Fruit fly (Drosophila melanogaster) whole organism, prepupa: ENCODE measurements around the gene CG42525.
A peak's percentile ranks its signal among the peaks of the same experiment; 100 is the strongest.

ENCODE experiments used
- Blimp-1 ChIP-seq: fragments of 200-800 bp; sonication (Bioruptor generic); optimal IDR thresholded peaks from 3 replicates; lab custom pipeline; 2017; ENCODE audit warnings: missing biosample characterization, missing genetic modification characterization, mild to moderate bottlenecking, moderate library complexity, missing genetic modification reagents
- CG10669 ChIP-seq: fragments of 200-800 bp; sonication (Bioruptor generic); optimal IDR thresholded peaks from 3 replicates; lab custom pipeline; 2018; ENCODE audit warnings: missing biosample characterization, mild to moderate bottlenecking, missing genetic modification characterization, moderate library complexity
- CG11294 ChIP-seq: fragments of 200-800 bp; sonication (Bioruptor generic); IDR thresholded peaks from 2 replicates; pipeline ENCODE4 v1.3.6; 2022; ENCODE audit warnings: missing biosample characterization, missing genetic modification characterization
- CG11762 ChIP-seq: fragments of 200-800 bp; sonication (Bioruptor generic); optimal IDR thresholded peaks from 3 replicates; lab custom pipeline; 2016; ENCODE audit warnings: missing biosample characterization, missing genetic modification characterization; ENCODE audit not compliant: insufficient read depth
- CG11902 ChIP-seq: fragments of 200-800 bp; sonication (Bioruptor generic); optimal IDR thresholded peaks from 3 replicates; lab custom pipeline; 2016; ENCODE audit warnings: missing biosample characterization, missing genetic modification characterization
- CG15336 ChIP-seq: fragments of 200-800 bp; sonication (Bioruptor generic); IDR thresholded peaks from 2 replicates; pipeline ENCODE4 v1.3.6; 2022; ENCODE audit warnings: missing biosample characterization, missing genetic modification characterization
- CG3032 ChIP-seq: fragments of 200-800 bp; optimal IDR thresholded peaks from 2 replicates; lab custom pipeline; 2019; ENCODE audit warnings: missing biosample characterization, mild to moderate bottlenecking, missing genetic modification characterization, moderate library complexity
- CG31627 ChIP-seq: fragments of 200-800 bp; sonication (Bioruptor generic); optimal IDR thresholded peaks from 3 replicates; lab custom pipeline; 2016; ENCODE audit warnings: missing biosample characterization, missing genetic modification characterization
- CG32006 ChIP-seq: fragments of 200-800 bp; sonication (Bioruptor generic); optimal IDR thresholded peaks from 3 replicates; lab custom pipeline; 2017; ENCODE audit warnings: missing biosample characterization, mild to moderate bottlenecking, missing genetic modification characterization
- CG34406 ChIP-seq: fragments of 200-800 bp; sonication (Bioruptor generic); optimal IDR thresholded peaks from 3 replicates; lab custom pipeline; 2016; ENCODE audit warnings: missing biosample characterization, missing genetic modification characterization
- CG3919 ChIP-seq: fragments of 200-800 bp; sonication (Bioruptor generic); optimal IDR thresholded peaks from 3 replicates; lab custom pipeline; 2016; ENCODE audit warnings: missing biosample characterization, missing genetic modification characterization
- CG4318 ChIP-seq: fragments of 200-800 bp; sonication (Bioruptor generic); optimal IDR thresholded peaks from 3 replicates; lab custom pipeline; 2017; ENCODE audit warnings: missing biosample characterization, mild to moderate bottlenecking, missing genetic modification characterization
- CG6163 ChIP-seq: fragments of 200-800 bp; sonication (Bioruptor generic); IDR thresholded peaks from 3 replicates; pipeline ENCODE4 v1.3.6; 2022; ENCODE audit warnings: missing biosample characterization, missing genetic modification characterization
- CG6276 ChIP-seq: fragments of 200-800 bp; sonication (Bioruptor generic); optimal IDR thresholded peaks from 2 replicates; lab custom pipeline; 2017; ENCODE audit warnings: missing biosample characterization, mild to moderate bottlenecking, missing genetic modification characterization
- CG6808 ChIP-seq: fragments of 200-800 bp; sonication (Bioruptor generic); optimal IDR thresholded peaks from 3 replicates; lab custom pipeline; 2017; ENCODE audit warnings: missing biosample characterization, missing genetic modification characterization, mild to moderate bottlenecking, moderate library complexity, missing genetic modification reagents
- CG8119 ChIP-seq: fragments of 200-800 bp; sonication (Bioruptor generic); IDR thresholded peaks from 3 replicates; pipeline ENCODE4 v1.3.6; 2022; ENCODE audit warnings: missing biosample characterization, missing genetic modification characterization
- CG8319 ChIP-seq: fragments of 200-800 bp; sonication (Bioruptor generic); optimal IDR thresholded peaks from 3 replicates; lab custom pipeline; 2016; ENCODE audit warnings: missing biosample characterization, missing genetic modification characterization
- CG8632 ChIP-seq: fragments of 200-800 bp; sonication (Bioruptor generic); optimal IDR thresholded peaks from 3 replicates; lab custom pipeline; 2016; ENCODE audit warnings: missing biosample characterization, missing genetic modification characterization
- CG9139 ChIP-seq: fragments of 200-800 bp; sonication (Bioruptor generic); optimal IDR thresholded peaks from 3 replicates; lab custom pipeline; 2017; ENCODE audit warnings: missing biosample characterization, mild to moderate bottlenecking, missing genetic modification characterization
- Eip75B ChIP-seq: fragments of 200-800 bp; sonication (Bioruptor generic); optimal IDR thresholded peaks from 3 replicates; lab custom pipeline; 2016; ENCODE audit warnings: missing biosample characterization, missing genetic modification characterization
- Eip78C ChIP-seq: fragments of 200-800 bp; sonication (Bioruptor generic); peaks from one replicate; lab custom pipeline; 2016; ENCODE audit warnings: missing biosample characterization, missing genetic modification characterization
- Eip93F ChIP-seq: fragments of 200-800 bp; sonication (Bioruptor generic); optimal IDR thresholded peaks from 2 replicates; lab custom pipeline; 2016; ENCODE audit warnings: missing biosample characterization, mild to moderate bottlenecking, missing genetic modification characterization
- Ets96B ChIP-seq: fragments of 200-800 bp; optimal IDR thresholded peaks from 2 replicates; lab custom pipeline; 2019; ENCODE audit warnings: missing biosample characterization, mild to moderate bottlenecking, missing genetic modification characterization, moderate library complexity
- Gug ChIP-seq: fragments of 200-800 bp; sonication (Bioruptor generic); IDR thresholded peaks from 2 replicates; pipeline ENCODE4 v1.3.6; 2022; ENCODE audit warnings: missing biosample characterization, missing genetic modification characterization
- Hr38 ChIP-seq: sonication (Bioruptor generic); optimal IDR thresholded peaks from 2 replicates; lab custom pipeline; 2016; ENCODE audit warnings: missing biosample characterization, missing genetic modification characterization
- Hr4 ChIP-seq: fragments of 200-800 bp; sonication (Bioruptor generic); optimal IDR thresholded peaks from 3 replicates; lab custom pipeline; 2016; ENCODE audit warnings: missing biosample characterization, missing genetic modification characterization
- Met ChIP-seq: fragments of 200-800 bp; sonication (Bioruptor generic); optimal IDR thresholded peaks from 3 replicates; lab custom pipeline; 2016; ENCODE audit warnings: missing biosample characterization, missing genetic modification characterization
- Sox102F ChIP-seq: fragments of 200-800 bp; sonication (Bioruptor generic); optimal IDR thresholded peaks from 2 replicates; lab custom pipeline; 2016; ENCODE audit warnings: missing biosample characterization, mild to moderate bottlenecking, missing genetic modification characterization
- Sox14 ChIP-seq: fragments of 200-800 bp; sonication (Bioruptor generic); optimal IDR thresholded peaks from 3 replicates; lab custom pipeline; 2016; ENCODE audit warnings: missing biosample characterization, missing genetic modification characterization
- achi ChIP-seq: fragments of 200-800 bp; sonication (Bioruptor generic); optimal IDR thresholded peaks from 3 replicates; lab custom pipeline; 2016; ENCODE audit warnings: missing biosample characterization, missing genetic modification characterization
- acj6 ChIP-seq: fragments of 200-800 bp; sonication (Bioruptor generic); optimal IDR thresholded peaks from 3 replicates; lab custom pipeline; 2016; ENCODE audit warnings: missing biosample characterization, missing genetic modification characterization
- cyc ChIP-seq: fragments of 200-800 bp; sonication (Bioruptor generic); optimal IDR thresholded peaks from 3 replicates; lab custom pipeline; 2016; ENCODE audit warnings: missing biosample characterization, missing genetic modification characterization
- dac ChIP-seq: fragments of 200-800 bp; sonication (Bioruptor generic); optimal IDR thresholded peaks from 2 replicates; lab custom pipeline; 2017; ENCODE audit warnings: missing biosample characterization, mild to moderate bottlenecking, missing genetic modification characterization
- dsx ChIP-seq: fragments of 200-800 bp; optimal IDR thresholded peaks from 3 replicates; lab custom pipeline; 2019; ENCODE audit warnings: missing biosample characterization, mild to moderate bottlenecking, missing genetic modification characterization, moderate library complexity; ENCODE audit not compliant: poor library complexity, severe bottlenecking
- eg ChIP-seq: fragments of 200-800 bp; sonication (Bioruptor generic); IDR thresholded peaks from 3 replicates; pipeline ENCODE4 v1.3.6; 2022; ENCODE audit warnings: missing biosample characterization, missing genetic modification characterization
- esn ChIP-seq: fragments of 200-800 bp; sonication (Bioruptor generic); optimal IDR thresholded peaks from 2 replicates; lab custom pipeline; 2016; ENCODE audit warnings: missing biosample characterization, mild to moderate bottlenecking, missing genetic modification characterization, moderate library complexity
- fd59A ChIP-seq: fragments of 200-800 bp; sonication (Bioruptor generic); optimal IDR thresholded peaks from 2 replicates; lab custom pipeline; 2017; ENCODE audit warnings: missing biosample characterization, mild to moderate bottlenecking, missing genetic modification characterization, missing genetic modification reagents
- fd85E ChIP-seq: fragments of 200-800 bp; sonication (Bioruptor generic); optimal IDR thresholded peaks from 3 replicates; lab custom pipeline; 2016; ENCODE audit warnings: missing biosample characterization, missing genetic modification characterization
- lz ChIP-seq: fragments of 200-800 bp; sonication (Bioruptor generic); optimal IDR thresholded peaks from 3 replicates; lab custom pipeline; 2016; ENCODE audit warnings: missing biosample characterization, missing genetic modification characterization
- net ChIP-seq: fragments of 200-800 bp; sonication (Bioruptor generic); optimal IDR thresholded peaks from 3 replicates; lab custom pipeline; 2016; ENCODE audit warnings: missing biosample characterization, missing genetic modification characterization
- pdm3 ChIP-seq: fragments of 200-800 bp; sonication (Bioruptor generic); optimal IDR thresholded peaks from 3 replicates; lab custom pipeline; 2016; ENCODE audit warnings: missing biosample characterization, missing genetic modification characterization
- salr ChIP-seq, 2 experiments: fragments of 200-800 bp; sonication (Bioruptor generic); optimal IDR thresholded peaks; 3 replicates each; lab custom pipeline; 2016 to 2018; ENCODE audit warnings: missing biosample characterization in 2 of 2, missing genetic modification characterization in 2 of 2, mild to moderate bottlenecking in 1 of 2
- ss ChIP-seq, 2 experiments: fragments of 200-800 bp; sonication (Bioruptor generic); optimal IDR thresholded peaks; 2 replicates in 1 of 2; 3 replicates in 1 of 2; lab custom pipeline; 2017 to 2018; ENCODE audit warnings: mild to moderate bottlenecking in 2 of 2, missing biosample characterization in 2 of 2, missing genetic modification characterization in 2 of 2, moderate library complexity in 1 of 2
- svp ChIP-seq: fragments of 200-800 bp; sonication (Bioruptor generic); peaks from one replicate; lab custom pipeline; 2016; ENCODE audit warnings: missing biosample characterization, missing genetic modification characterization
- topi ChIP-seq: fragments of 200-800 bp; sonication (Bioruptor generic); optimal IDR thresholded peaks from 3 replicates; lab custom pipeline; 2016; ENCODE audit warnings: missing biosample characterization, missing genetic modification characterization
- vri ChIP-seq: fragments of 200-800 bp; sonication (Bioruptor generic); optimal IDR thresholded peaks from 3 replicates; lab custom pipeline; 2016; ENCODE audit warnings: missing biosample characterization, mild to moderate bottlenecking, missing genetic modification characterization

Gene CG42525

DNA sequence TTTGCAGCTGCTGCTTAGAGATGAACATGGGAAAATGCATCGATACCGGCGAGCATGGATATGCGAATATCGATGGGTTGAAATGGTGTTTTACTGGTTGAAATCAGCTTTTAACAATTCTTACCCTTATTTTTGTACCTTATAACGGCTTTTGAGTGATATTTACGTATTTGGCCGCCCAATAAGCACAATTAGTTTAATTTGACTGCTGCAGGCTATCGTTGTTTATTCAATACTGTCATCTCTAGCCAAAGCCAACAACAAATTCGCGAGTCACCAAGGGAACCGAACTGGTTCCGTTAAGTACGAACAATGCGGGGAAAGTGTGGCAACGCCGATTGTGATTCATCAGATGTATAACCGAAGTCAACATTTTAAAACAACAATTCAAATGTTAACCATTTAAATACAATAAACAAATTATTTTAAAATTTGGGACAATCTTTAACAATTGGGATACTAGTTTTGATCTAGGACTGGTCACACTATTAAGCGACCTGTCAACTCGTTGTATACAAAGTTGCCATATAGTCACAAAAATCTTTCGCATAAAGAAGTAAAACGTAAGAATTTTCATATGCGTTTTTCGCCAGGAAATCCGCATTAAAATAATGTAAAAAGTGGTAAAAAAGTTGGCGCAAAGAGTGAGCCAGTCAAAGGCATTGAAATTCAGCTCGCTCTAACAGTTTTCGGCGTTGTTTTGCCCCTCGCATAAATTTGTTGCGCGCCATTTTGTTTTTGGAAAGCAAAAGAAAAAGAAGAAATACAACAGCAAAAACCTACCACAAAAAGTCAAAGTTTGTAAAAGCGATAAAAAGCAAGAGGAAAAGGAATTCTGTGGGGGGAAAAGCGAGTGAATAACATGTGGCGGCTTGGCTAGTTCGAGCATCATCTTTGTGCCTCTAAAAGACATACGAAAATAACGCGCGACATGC, 41.2 kb downstream of the CG42525 start, which contains the start of the genes Usp5 and BtbVII (continued):
- TF ChIP-seq CG6808 (GFP tag; lab: Kevin White, UChicago) = peak; percentile 55
- peak; percentile 43 for TF ChIP-seq CG3919 (GFP tag; lab: Kevin White, UChicago)
- TF ChIP-seq CG10669 (GFP tag; lab: Kevin White, UChicago) = no peak
- no peak for TF ChIP-seq CG4318
- peak; percentile 19 for TF ChIP-seq vri (GFP tag; lab: Kevin White, UChicago)
- TF ChIP-seq net = peak; percentile 51
- TF ChIP-seq fd59A (GFP tag; lab: Kevin White, UChicago) = peak; percentile 20
- TF ChIP-seq CG6163 (GFP tag; lab: Robert Waterston, UW) = no peak
- TF ChIP-seq CG31627 (GFP tag; lab: Kevin White, UChicago) = peak; percentile 72
- no peak for TF ChIP-seq CG11762 (GFP tag; lab: Kevin White, UChicago)

DNA sequence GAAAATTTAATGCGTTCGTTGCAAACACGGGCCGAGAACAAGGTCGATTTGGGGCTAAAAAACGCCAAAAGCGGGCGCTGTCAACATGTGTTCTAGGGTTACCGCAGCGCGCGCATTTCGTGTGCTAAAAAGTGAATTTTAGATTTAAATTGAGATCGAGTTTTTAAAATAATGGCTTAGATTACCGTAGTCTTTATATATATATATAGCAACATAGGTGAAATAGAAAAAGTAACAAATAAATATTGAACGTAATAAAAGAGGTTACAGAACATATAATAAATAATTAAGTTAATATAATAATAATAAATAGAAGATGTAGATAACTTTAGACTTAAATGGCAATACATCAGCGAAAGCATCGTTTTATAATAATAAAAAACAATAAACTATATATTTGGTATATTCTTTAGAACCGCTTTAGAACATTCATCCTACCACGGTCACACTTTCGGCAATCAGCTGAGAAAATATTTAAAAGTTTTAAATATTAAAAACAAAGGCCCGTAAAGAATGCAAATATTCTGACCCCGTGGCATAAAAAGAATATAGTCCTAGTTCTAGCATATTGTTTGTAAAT, 46.1 kb downstream of the CG42525 start, which contains the start of the genes CG11537 and Alg2:
CG11537 (minus strand) TSS at position 75 of the 580 bp plus-strand sequence.
Alg2 (plus strand) TSS at position 426 of the 580 bp plus-strand sequence.
- TF ChIP-seq CG11294 (GFP tag; lab: Robert Waterston, UW) (no peak), dsx (GFP tag; lab: Kevin White, UChicago) (no peak), CG15336 (GFP tag; lab: Robert Waterston, UW) (no peak), net (no peak), CG8319 (no peak), Met (GFP tag; lab: Kevin White, UChicago) (no peak), CG11902 (GFP tag; lab: Kevin White, UChicago) (no peak), svp (GFP tag; lab: Kevin White, UChicago) (peak; percentile 64), Sox14 (peak; percentile 40), CG3919 (GFP tag; lab: Kevin White, UChicago) (peak; percentile 31), pdm3 (GFP tag; lab: Kevin White, UChicago) (no peak), CG8632 (GFP tag; lab: Kevin White, UChicago) (no peak), Eip75B (GFP tag; lab: Kevin White, UChicago) (no peak), CG10669 (GFP tag; lab: Kevin White, UChicago) (no peak), Ets96B (tag; lab: Kevin White, UChicago) (peak; percentile 10), topi (no peak), ss (GFP tag; optimal IDR thresholded peaks at IDR 0.05; lab: Kevin White, UChicago) (peak in 1 of 2 experiments; percentile 12), fd85E (GFP tag; lab: Kevin White, UChicago) (no peak), Eip93F (GFP tag; lab: Kevin White, UChicago) (no peak), fd59A (GFP tag; lab: Kevin White, UChicago) (no peak), CG6163 (GFP tag; lab: Robert Waterston, UW) (no peak), Hr38 (no peak), cyc (no peak), acj6 (no peak), CG32006 (GFP tag; lab: Kevin White, UChicago) (no peak), Hr4 (no peak), salr (GFP tag; optimal IDR thresholded peaks at IDR 0.05; lab: Kevin White, UChicago) (peak in 1 of 2 experiments; percentile 7), CG8119 (no peak), vri (GFP tag; lab: Kevin White, UChicago) (peak; percentile 16), esn (peak; percentile 24), CG34406 (GFP tag; lab: Kevin White, UChicago) (peak; percentile 10), Blimp-1 (GFP tag; lab: Kevin White, UChicago) (no peak), lz (no peak), Gug (GFP tag; lab: Robert Waterston, UW) (no peak), achi (GFP tag; lab: Kevin White, UChicago) (peak; percentile 88), CG6276 (GFP tag; lab: Kevin White, UChicago) (no peak), CG9139 (no peak), CG6808 (GFP tag; lab: Kevin White, UChicago) (no peak), eg (no peak), Eip78C (GFP tag; lab: Kevin White, UChicago) (no peak), CG3032 (tag; lab: Kevin White, UChicago) (peak; percentile 36), dac (GFP tag; lab: Kevin White, UChicago) (no peak), Sox102F (GFP tag; lab: Kevin White, UChicago) (no peak)
